Fruit fly (Drosophila melanogaster) whole organism, embryonic: Measurements from ENCODE around the gene Tim17b.

Source experiments
- Asciz ChIP-seq: fragments of 200-800 bp; sonication (Bioruptor generic); optimal IDR thresholded peaks from 2 replicates; lab custom pipeline; 2017; ENCODE audit warnings: missing biosample characterization, mild to moderate bottlenecking, missing genetic modification characterization, missing genetic modification reagents
- CG10959 ChIP-seq: fragments of 200-800 bp; sonication (Bioruptor generic); IDR thresholded peaks from 2 replicates; pipeline ENCODE4 v1.3.6; 2022; ENCODE audit warnings: missing biosample characterization, missing genetic modification characterization
- CG11247 ChIP-seq: fragments of 200-800 bp; sonication (Bioruptor generic); IDR thresholded peaks from 2 replicates; pipeline ENCODE4 v1.3.6; 2022; ENCODE audit warnings: missing biosample characterization, missing genetic modification characterization
- CG11695 ChIP-seq: fragments of 200-800 bp; sonication (Bioruptor generic); IDR thresholded peaks from 3 replicates; pipeline ENCODE4 v1.3.6; 2022; ENCODE audit warnings: missing biosample characterization, missing genetic modification characterization
- CG11723 ChIP-seq: fragments of 200-800 bp; sonication (Bioruptor generic); optimal IDR thresholded peaks from 2 replicates; lab custom pipeline; 2017; ENCODE audit warnings: missing biosample characterization, mild to moderate bottlenecking, missing genetic modification characterization
- CG12659 ChIP-seq: fragments of 200-800 bp; sonication (Bioruptor generic); optimal IDR thresholded peaks from 3 replicates; lab custom pipeline; 2017; ENCODE audit warnings: mild to moderate bottlenecking, missing biosample characterization, missing genetic modification reagents, missing genetic modification characterization
- CG16815 ChIP-seq: fragments of 200-800 bp; sonication (Bioruptor generic); optimal IDR thresholded peaks from 3 replicates; lab custom pipeline; 2017; ENCODE audit warnings: missing biosample characterization, mild to moderate bottlenecking, missing genetic modification characterization
- CG1792 ChIP-seq: fragments of 200-800 bp; sonication (Bioruptor generic); optimal IDR thresholded peaks from 2 replicates; lab custom pipeline; 2016; ENCODE audit warnings: missing biosample characterization, missing genetic modification characterization
- CG18011 ChIP-seq: fragments of 200-800 bp; sonication (Bioruptor generic); optimal IDR thresholded peaks from 2 replicates; lab custom pipeline; 2017; ENCODE audit warnings: missing biosample characterization, missing genetic modification characterization, mild to moderate bottlenecking, moderate library complexity, missing genotype
- CG18764 ChIP-seq: fragments of 200-800 bp; sonication (Bioruptor generic); optimal IDR thresholded peaks from 3 replicates; lab custom pipeline; 2016; ENCODE audit warnings: missing biosample characterization, missing genetic modification characterization
- CG2678 ChIP-seq: fragments of 200-800 bp; sonication (Bioruptor generic); optimal IDR thresholded peaks from 3 replicates; lab custom pipeline; 2019; ENCODE audit warnings: missing biosample characterization, mild to moderate bottlenecking, missing genetic modification characterization, moderate library complexity
- CG30020 ChIP-seq: fragments of 200-800 bp; optimal IDR thresholded peaks from 2 replicates; lab custom pipeline; 2019; ENCODE audit warnings: missing biosample characterization, mild to moderate bottlenecking, missing genetic modification characterization, moderate library complexity
- CG32772 ChIP-seq: fragments of 200-800 bp; sonication (Bioruptor generic); IDR thresholded peaks from 2 replicates; pipeline ENCODE4 v1.3.6; 2022; ENCODE audit warnings: missing biosample characterization, missing genetic modification characterization
- CG3847 ChIP-seq: fragments of 200-800 bp; sonication (Bioruptor generic); IDR thresholded peaks from 2 replicates; pipeline ENCODE4 v1.3.6; 2022; ENCODE audit warnings: missing biosample characterization, missing genetic modification characterization
- CG4328 ChIP-seq: fragments of 200-800 bp; sonication (Bioruptor generic); optimal IDR thresholded peaks from 3 replicates; lab custom pipeline; 2017; ENCODE audit warnings: missing biosample characterization, missing genetic modification reagents, missing genetic modification characterization
- CG8478 ChIP-seq: fragments of >200 bp; optimal IDR thresholded peaks from 2 replicates; lab custom pipeline; 2018
- CG8944 ChIP-seq: fragments of 200-800 bp; sonication (Bioruptor generic); optimal IDR thresholded peaks from 3 replicates; lab custom pipeline; 2016; ENCODE audit warnings: missing biosample characterization, missing genetic modification characterization
- CG9215 ChIP-seq: fragments of 200-800 bp; sonication (Bioruptor generic); IDR thresholded peaks from 2 replicates; pipeline ENCODE4 v1.3.6; 2022; ENCODE audit warnings: missing biosample characterization, missing genetic modification characterization
- Dad ChIP-seq: fragments of 200-800 bp; sonication (Bioruptor generic); optimal IDR thresholded peaks from 3 replicates; lab custom pipeline; 2016; ENCODE audit warnings: missing biosample characterization, missing genetic modification characterization
- Dp ChIP-seq: fragments of 200-800 bp; sonication (Bioruptor generic); optimal IDR thresholded peaks from 2 replicates; lab custom pipeline; 2018; ENCODE audit warnings: missing biosample characterization, mild to moderate bottlenecking, missing genetic modification characterization, moderate library complexity
- Gug ChIP-seq: fragments of 200-800 bp; sonication (Bioruptor generic); IDR thresholded peaks from 4 replicates; pipeline ENCODE4 v1.3.6; 2022; ENCODE audit warnings: missing biosample characterization, missing genetic modification characterization
- HmgD ChIP-seq: fragments of 200-800 bp; sonication (Bioruptor generic); optimal IDR thresholded peaks from 3 replicates; lab custom pipeline; 2016; ENCODE audit warnings: missing biosample characterization, missing genetic modification characterization
- HmgZ ChIP-seq: fragments of 200-800 bp; sonication (Bioruptor generic); optimal IDR thresholded peaks from 2 replicates; lab custom pipeline; 2018; ENCODE audit warnings: missing biosample characterization, mild to moderate bottlenecking, missing genetic modification characterization
- Hr78 ChIP-seq, 2 experiments: fragments of 200-800 bp in 1 of 2; fragments of >200 bp in 1 of 2; sonication (Bioruptor generic) in 1 of 2; optimal IDR thresholded peaks; 2 replicates each; lab custom pipeline; 2017 to 2019; ENCODE audit warnings: missing biosample characterization in 2 of 2, missing genetic modification characterization in 2 of 2, mild to moderate bottlenecking in 1 of 2, moderate library complexity in 1 of 2
- Lhr ChIP-seq: fragments of 200-800 bp; sonication (Bioruptor generic); optimal IDR thresholded peaks from 3 replicates; lab custom pipeline; 2017; ENCODE audit warnings: mild to moderate bottlenecking, missing biosample characterization, missing genetic modification reagents, missing genetic modification characterization
- MBD-R2 ChIP-seq: fragments of 200-800 bp; sonication (Bioruptor generic); IDR thresholded peaks from 2 replicates; pipeline ENCODE4 v1.3.6; 2022; ENCODE audit warnings: missing biosample characterization, missing genetic modification characterization
- MESR4 ChIP-seq: fragments of 200-800 bp; sonication (Bioruptor generic); optimal IDR thresholded peaks from 2 replicates; lab custom pipeline; 2018; ENCODE audit warnings: missing biosample characterization, mild to moderate bottlenecking, missing genetic modification characterization, moderate library complexity
- NC2β ChIP-seq: fragments of 200-800 bp; sonication (Bioruptor generic); optimal IDR thresholded peaks from 2 replicates; lab custom pipeline; 2016; ENCODE audit warnings: missing biosample characterization, missing genetic modification characterization
- Nf-YC ChIP-seq: fragments of 200-800 bp; optimal IDR thresholded peaks from 3 replicates; lab custom pipeline; 2019; ENCODE audit warnings: missing biosample characterization, mild to moderate bottlenecking, missing genetic modification characterization, moderate library complexity
- NfI ChIP-seq: fragments of 200-800 bp; sonication (Bioruptor generic); optimal IDR thresholded peaks from 3 replicates; lab custom pipeline; 2018; ENCODE audit warnings: missing biosample characterization, mild to moderate bottlenecking, missing genetic modification characterization, moderate library complexity
- Sox100B ChIP-seq: fragments of 200-800 bp; sonication (Bioruptor generic); optimal IDR thresholded peaks from 3 replicates; lab custom pipeline; 2018; ENCODE audit warnings: missing biosample characterization, mild to moderate bottlenecking, missing genetic modification characterization
- Sry-δ ChIP-seq: fragments of 200-800 bp; sonication (Bioruptor generic); optimal IDR thresholded peaks from 2 replicates; lab custom pipeline; 2016; ENCODE audit warnings: missing biosample characterization, missing genetic modification characterization
- al ChIP-seq: fragments of 200-800 bp; sonication (Bioruptor generic); IDR thresholded peaks from 2 replicates; pipeline ENCODE4 v1.3.6; 2022; ENCODE audit warnings: missing biosample characterization, missing genetic modification characterization
- cato ChIP-seq: fragments of 200-800 bp; sonication (Bioruptor generic); optimal IDR thresholded peaks from 2 replicates; lab custom pipeline; 2016; ENCODE audit warnings: missing biosample characterization, missing genetic modification characterization, borderline replicate concordance
- hb ChIP-seq: fragments of 200-800 bp; sonication (Bioruptor generic); IDR thresholded peaks from 3 replicates; pipeline ENCODE4 v1.3.6; 2022; ENCODE audit warnings: missing biosample characterization, missing genetic modification characterization; ENCODE audit not compliant: partially characterized antibody
- hbn ChIP-seq: fragments of 200-800 bp; sonication (Bioruptor generic); IDR thresholded peaks from 2 replicates; pipeline ENCODE4 v1.3.6; 2022; ENCODE audit warnings: missing biosample characterization, missing genetic modification characterization; ENCODE audit not compliant: partially characterized antibody
- jing ChIP-seq: fragments of 200-800 bp; sonication (Bioruptor generic); optimal IDR thresholded peaks from 2 replicates; lab custom pipeline; 2018; ENCODE audit warnings: missing biosample characterization, mild to moderate bottlenecking, missing genetic modification characterization
- lmd ChIP-seq: fragments of 200-800 bp; sonication (Bioruptor generic); IDR thresholded peaks from 2 replicates; pipeline ENCODE4 v1.3.6; 2022; ENCODE audit warnings: missing biosample characterization, missing genetic modification characterization
- pita ChIP-seq: fragments of 200-800 bp; sonication (Bioruptor generic); optimal IDR thresholded peaks from 2 replicates; lab custom pipeline; 2017; ENCODE audit warnings: missing biosample characterization, mild to moderate bottlenecking, missing genetic modification characterization
- prd ChIP-seq, 3 experiments: fragments of >200 bp in 2 of 3; fragments of 200-800 bp in 1 of 3; sonication (Bioruptor generic) in 1 of 3; optimal IDR thresholded peaks in 2 of 3; IDR thresholded peaks in 1 of 3; 2 replicates in 2 of 3; 3 replicates in 1 of 3; pipeline versions ENCODE4 v1.3.6 to Lab custom; 2017 to 2022; ENCODE audit warnings: missing biosample characterization in 1 of 3, missing genetic modification characterization in 1 of 3
- psq ChIP-seq: fragments of 200-800 bp; sonication (Bioruptor generic); optimal IDR thresholded peaks from 2 replicates; lab custom pipeline; 2017; ENCODE audit warnings: missing biosample characterization, missing genetic modification characterization
- salm ChIP-seq: fragments of 200-800 bp; sonication (Bioruptor generic); optimal IDR thresholded peaks from 2 replicates; lab custom pipeline; 2018; ENCODE audit warnings: missing biosample characterization, mild to moderate bottlenecking, missing genetic modification characterization
- shn ChIP-seq: fragments of 200-800 bp; sonication (Bioruptor generic); optimal IDR thresholded peaks from 3 replicates; lab custom pipeline; 2016; ENCODE audit warnings: missing biosample characterization, missing genetic modification characterization
- sna ChIP-seq: fragments of 200-800 bp; sonication (Bioruptor generic); IDR thresholded peaks from 2 replicates; pipeline ENCODE4 v1.3.6; 2022; ENCODE audit warnings: missing biosample characterization, missing genetic modification characterization; ENCODE audit not compliant: partially characterized antibody
- tap ChIP-seq: fragments of 200-800 bp; optimal IDR thresholded peaks from 3 replicates; lab custom pipeline; 2019; ENCODE audit warnings: missing biosample characterization, mild to moderate bottlenecking, missing genetic modification characterization, moderate library complexity
- tin ChIP-seq: fragments of 200-800 bp; sonication (Bioruptor generic); optimal IDR thresholded peaks from 3 replicates; lab custom pipeline; 2016; ENCODE audit warnings: missing biosample characterization, missing genetic modification characterization
- toy ChIP-seq: fragments of 200-800 bp; sonication (Bioruptor generic); IDR thresholded peaks from 2 replicates; pipeline ENCODE4 v1.3.6; 2022; ENCODE audit warnings: missing biosample characterization, missing genetic modification characterization
- vnd ChIP-seq: fragments of 200-800 bp; sonication (Bioruptor generic); IDR thresholded peaks from 3 replicates; pipeline ENCODE4 v1.3.6; 2022; ENCODE audit warnings: missing biosample characterization, missing genetic modification characterization; ENCODE audit not compliant: partially characterized antibody
- wdn ChIP-seq: fragments of 200-800 bp; sonication (Bioruptor generic); IDR thresholded peaks from 2 replicates; pipeline ENCODE4 v1.3.6; 2022; ENCODE audit warnings: missing biosample characterization, missing genetic modification characterization
- zf30C ChIP-seq: fragments of 200-800 bp; sonication (Bioruptor generic); optimal IDR thresholded peaks from 3 replicates; lab custom pipeline; 2018; ENCODE audit warnings: missing biosample characterization, mild to moderate bottlenecking, missing genetic modification characterization

Gene Tim17b

DNA sequence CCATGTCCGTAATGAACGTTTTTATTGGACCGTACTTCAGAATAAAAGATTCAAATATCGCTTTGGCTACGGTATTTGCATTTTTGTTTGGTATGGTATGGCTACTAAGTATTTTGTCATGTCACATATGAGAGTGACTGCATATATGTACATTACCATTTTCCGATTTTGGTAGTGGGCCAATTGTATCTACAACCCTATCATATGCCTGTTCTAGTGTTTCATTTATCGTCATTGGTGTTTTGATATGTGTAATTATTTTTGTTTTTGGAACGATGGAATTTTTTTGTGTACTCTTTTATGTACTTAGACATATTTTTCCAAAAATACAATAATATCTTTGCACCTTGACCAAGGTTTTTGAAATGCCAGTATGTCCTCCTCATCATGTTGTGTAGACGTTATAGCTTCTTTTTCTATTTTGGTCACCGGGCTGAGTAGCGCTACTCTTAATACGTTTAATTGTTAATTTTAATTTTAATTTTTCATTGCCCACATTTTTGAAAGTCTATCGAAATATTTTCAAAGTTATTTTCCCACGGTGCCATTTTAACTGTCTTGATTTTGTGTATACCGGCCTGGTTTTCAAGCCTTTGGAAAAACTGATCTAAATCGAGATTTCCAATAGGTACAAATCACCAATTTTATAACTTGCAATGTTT is 55.1 kb downstream of the Tim17b start (continued):
- no peak for TF ChIP-seq vnd
- TF ChIP-seq wdn: no peak
- TF ChIP-seq Dad (GFP tag; lab: Kevin White, UChicago): no peak
- TF ChIP-seq tap (tag; lab: Kevin White, UChicago): no peak
- TF ChIP-seq Sry-δ (GFP tag; lab: Kevin White, UChicago): no peak
- no peak for TF ChIP-seq toy (GFP tag; lab: Robert Waterston, UW)
- TF ChIP-seq shn: no peak
- no peak for TF ChIP-seq hbn
- TF ChIP-seq prd (optimal IDR thresholded peaks at IDR 0.05; lab: Kevin White, UChicago): no peak
- TF ChIP-seq prd (GFP tag; IDR thresholded peaks at IDR 0.05; lab: Robert Waterston, UW): no peak
- peak; percentile 88 for TF ChIP-seq CG11723 (GFP tag; lab: Kevin White, UChicago)
- no peak for TF ChIP-seq HmgD (GFP tag; lab: Kevin White, UChicago)
- 0 out of 2 replicates have a peak, but pooled peaks have one; percentile 25 for TF ChIP-seq MBD-R2 (GFP tag; lab: Robert Waterston, UW)
- no peak for TF ChIP-seq CG9215
- no peak for TF ChIP-seq psq
- no peak for TF ChIP-seq CG11695 (GFP tag; lab: Robert Waterston, UW)
- TF ChIP-seq CG10959 (GFP tag; lab: Robert Waterston, UW): no peak
- no peak for TF ChIP-seq CG2678 (tag; lab: Kevin White, UChicago)
- no peak for TF ChIP-seq pita (GFP tag; lab: Kevin White, UChicago)
- no peak for TF ChIP-seq tin (GFP tag; lab: Kevin White, UChicago)
- TF ChIP-seq MESR4 (GFP tag; lab: Kevin White, UChicago): peak; percentile 65
- no peak for TF ChIP-seq lmd (GFP tag; lab: Robert Waterston, UW)
- TF ChIP-seq CG16815 (GFP tag; lab: Kevin White, UChicago): no peak
- no peak for TF ChIP-seq Hr78 (GFP tag; optimal IDR thresholded peaks at IDR 0.05; lab: Kevin White, UChicago)
- TF ChIP-seq CG8944 (GFP tag; lab: Kevin White, UChicago): no peak
- TF ChIP-seq Asciz: no peak
- no peak for TF ChIP-seq sna (GFP tag; lab: Robert Waterston, UW)
- TF ChIP-seq jing: no peak
- no peak for TF ChIP-seq hb (GFP tag; lab: Robert Waterston, UW)
- TF ChIP-seq CG4328 (GFP tag; lab: Kevin White, UChicago): no peak
- no peak for TF ChIP-seq CG11247 (GFP tag; lab: Robert Waterston, UW)
- TF ChIP-seq al: no peak
- TF ChIP-seq CG30020 (tag; lab: Kevin White, UChicago): peak; percentile 100
- no peak for TF ChIP-seq Gug
- no peak for TF ChIP-seq HmgZ (tag; lab: Kevin White, UChicago)
- TF ChIP-seq Dp (GFP tag; lab: Kevin White, UChicago): no peak
- TF ChIP-seq CG1792 (GFP tag; lab: Kevin White, UChicago): no peak
- no peak for TF ChIP-seq Nf-YC (tag; lab: Kevin White, UChicago)
- TF ChIP-seq CG32772: no peak
- no peak for TF ChIP-seq zf30C (GFP tag; lab: Kevin White, UChicago)
- peak; percentile 82 for TF ChIP-seq Lhr
- TF ChIP-seq Sox100B (GFP tag; lab: Kevin White, UChicago): no peak
- TF ChIP-seq CG18764 (GFP tag; lab: Kevin White, UChicago): no peak
- TF ChIP-seq CG3847 (GFP tag; lab: Robert Waterston, UW): no peak
- no peak for TF ChIP-seq salm
- no peak for TF ChIP-seq cato (GFP tag; lab: Kevin White, UChicago)
- peak; percentile 24 for TF ChIP-seq CG12659 (GFP tag; lab: Kevin White, UChicago)
- no peak for TF ChIP-seq CG18011 (GFP tag; lab: Kevin White, UChicago)
- TF ChIP-seq NfI: no peak
- TF ChIP-seq CG8478: no peak
- TF ChIP-seq NC2β: no peak
